Fruit fly (Drosophila melanogaster) whole organism, adult: ENCODE results near the gene tth.

Experiments
- CG11617 ChIP-seq: fragments of 200-800 bp; sonication (Bioruptor generic); optimal IDR thresholded peaks from 2 replicates; lab custom pipeline; 2017; ENCODE audit warnings: mild to moderate bottlenecking, missing biosample characterization, missing genetic modification reagents, missing genetic modification characterization
- CG12768 ChIP-seq: fragments of 200-800 bp; sonication (Bioruptor generic); optimal IDR thresholded peaks from 2 replicates; lab custom pipeline; 2017; ENCODE audit warnings: missing biosample characterization, missing genetic modification characterization, mild to moderate bottlenecking, moderate library complexity, missing genetic modification reagents
- Clk ChIP-seq: fragments of 200-800 bp; sonication (Bioruptor generic); optimal IDR thresholded peaks from 2 replicates; lab custom pipeline; 2017; ENCODE audit warnings: missing biosample characterization, missing genetic modification characterization
- Hr96 ChIP-seq: fragments of 200-800 bp; sonication (Bioruptor generic); optimal IDR thresholded peaks from 2 replicates; lab custom pipeline; 2016; ENCODE audit warnings: missing biosample characterization, missing genetic modification characterization
- Mnt ChIP-seq: fragments of 200-800 bp; sonication (Bioruptor generic); optimal IDR thresholded peaks from 2 replicates; lab custom pipeline; 2016; ENCODE audit warnings: missing biosample characterization, mild to moderate bottlenecking, missing genetic modification characterization
- bab1 ChIP-seq: fragments of 200-800 bp; sonication (Bioruptor generic); optimal IDR thresholded peaks from 3 replicates; lab custom pipeline; 2019; ENCODE audit warnings: missing biosample characterization, mild to moderate bottlenecking, missing genetic modification characterization, moderate library complexity
- cnc ChIP-seq, 2 experiments: fragments of >200 bp; optimal IDR thresholded peaks; 2 replicates each; lab custom pipeline; 2017
- ovo ChIP-seq: fragments of 200-800 bp; sonication (Bioruptor generic); optimal IDR thresholded peaks from 2 replicates; lab custom pipeline; 2016; ENCODE audit warnings: missing biosample characterization, missing genetic modification characterization
- pad ChIP-seq: fragments of 200-800 bp; sonication (Bioruptor generic); optimal IDR thresholded peaks from 3 replicates; lab custom pipeline; 2017; ENCODE audit warnings: missing biosample characterization, missing genetic modification characterization, mild to moderate bottlenecking, moderate library complexity, missing genetic modification reagents

- TF ChIP-seq CG11617 (no peak), Clk (no peak), bab1 (GFP tag; lab: Kevin White, UChicago) (no peak), cnc (optimal IDR thresholded peaks at IDR 0.05; lab: Kevin White, UChicago) (no peak), ovo (GFP tag; lab: Kevin White, UChicago) (no peak), Hr96 (GFP tag; lab: Kevin White, UChicago) (no peak), Mnt (GFP tag; lab: Kevin White, UChicago) (no peak), pad (GFP tag; lab: Kevin White, UChicago) (no peak), CG12768 (GFP tag; lab: Kevin White, UChicago) (no peak)
These were observed 28.5 kb upstream of the tth start for dm6 chrX:13644696-13645393.
